Fruit fly (Drosophila melanogaster): ENCODE results near the gene Tsp3A.

Tsp3A gene

DNA sequence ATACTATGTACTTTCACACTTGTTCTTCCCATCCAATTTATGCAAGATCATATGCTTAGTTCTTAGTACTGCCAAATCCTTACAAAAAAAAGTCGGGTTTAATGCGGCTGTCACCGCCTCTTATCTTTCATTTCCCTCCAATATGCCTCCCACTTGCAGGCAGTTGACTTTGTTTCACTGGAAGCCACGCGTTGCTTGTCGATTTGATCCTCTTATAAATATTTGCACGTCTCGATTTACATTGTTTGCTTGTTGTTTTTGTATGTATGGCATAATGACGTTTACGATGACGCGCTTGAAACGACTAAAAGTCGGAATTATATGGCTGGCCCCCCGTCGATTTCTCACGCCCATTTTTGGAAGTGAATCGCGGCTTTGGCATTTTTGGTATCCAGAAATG is 29.4 kb upstream of the Tsp3A start (continued):
- TF ChIP-seq fkh (GFP tag; optimal IDR thresholded peaks at IDR 0.05) (peak; percentile 24), CG4318 (GFP tag; optimal IDR thresholded peaks at IDR 0.05) (no peak), CG1621 (tag; optimal IDR thresholded peaks at IDR 0.05) (no peak), CG6163 (GFP tag; IDR thresholded peaks at IDR 0.05) (peak; percentile 29; the same call in 1 of the 3 replicates), Ets21C (GFP tag; optimal IDR thresholded peaks at IDR 0.05) (no peak), OdsH (GFP tag; optimal IDR thresholded peaks at IDR 0.05) (no peak), CG8119 (GFP tag; IDR thresholded peaks at IDR 0.05) (no peak), CG3919 (GFP tag; optimal IDR thresholded peaks at IDR 0.05) (no peak), vri (GFP tag; optimal IDR thresholded peaks at IDR 0.05) (no peak), topi (GFP tag; optimal IDR thresholded peaks at IDR 0.05) (no peak), CG16779 (tag; optimal IDR thresholded peaks at IDR 0.05) (no peak), Sox15 (GFP tag; optimal IDR thresholded peaks at IDR 0.05) (no peak), Eip75B (GFP tag; optimal IDR thresholded peaks at IDR 0.05) (no peak), spab (GFP tag; optimal IDR thresholded peaks at IDR 0.05) (no peak), CG6792 (GFP tag; optimal IDR thresholded peaks at IDR 0.05) (no peak), CG6808 (GFP tag; optimal IDR thresholded peaks at IDR 0.05) (no peak), CG11294 (GFP tag; IDR thresholded peaks at IDR 0.05) (no peak), salr (GFP tag; optimal IDR thresholded peaks at IDR 0.05) (no peak), dac (GFP tag; optimal IDR thresholded peaks at IDR 0.05) (no peak), esn (GFP tag; optimal IDR thresholded peaks at IDR 0.05) (no peak), CG7368 (GFP tag; optimal IDR thresholded peaks at IDR 0.05) (no peak), Eip93F (GFP tag; optimal IDR thresholded peaks at IDR 0.05) (no peak), CG11902 (GFP tag; optimal IDR thresholded peaks at IDR 0.05) (no peak), fd85E (GFP tag; optimal IDR thresholded peaks at IDR 0.05) (no peak), Hr4 (GFP tag; optimal IDR thresholded peaks at IDR 0.05) (no peak), Sox14 (GFP tag; optimal IDR thresholded peaks at IDR 0.05) (no peak), Eip78C (GFP tag) (peak; percentile 26), CG6276 (GFP tag; optimal IDR thresholded peaks at IDR 0.05) (no peak), Sox102F (GFP tag; optimal IDR thresholded peaks at IDR 0.05) (no peak), CG3032 (tag; optimal IDR thresholded peaks at IDR 0.05) (no peak), achi (GFP tag; optimal IDR thresholded peaks at IDR 0.05) (no peak), Blimp-1 (GFP tag; optimal IDR thresholded peaks at IDR 0.05) (no peak), cyc (GFP tag; optimal IDR thresholded peaks at IDR 0.05) (no peak), net (GFP tag; optimal IDR thresholded peaks at IDR 0.05) (no peak), Met (GFP tag; optimal IDR thresholded peaks at IDR 0.05) (peak; percentile 14)

dm6 chrX:2647950-2648613 is 28.5 kb upstream of the Tsp3A start:
- no peak for TF ChIP-seq CG9139 (GFP tag; optimal IDR thresholded peaks at IDR 0.05)
- peak; percentile 52 for TF ChIP-seq achi (GFP tag; optimal IDR thresholded peaks at IDR 0.05)
- TF ChIP-seq net (GFP tag; optimal IDR thresholded peaks at IDR 0.05), result no peak
- peak; percentile 72 for TF ChIP-seq CG31627 (GFP tag; optimal IDR thresholded peaks at IDR 0.05)
- peak; percentile 61 for TF ChIP-seq svp (GFP tag)
- peak; percentile 81 for TF ChIP-seq Hr39 (GFP tag; optimal IDR thresholded peaks at IDR 0.05)
- TF ChIP-seq CG11294 (GFP tag; IDR thresholded peaks at IDR 0.05), result peak; percentile 43; the same call in 1 of the 2 replicates
- peak; percentile 49 for TF ChIP-seq Sox102F (GFP tag; optimal IDR thresholded peaks at IDR 0.05)
- TF ChIP-seq Hr38 (GFP tag; optimal IDR thresholded peaks at IDR 0.05), result no peak
- peak; percentile 73 for TF ChIP-seq Gug (GFP tag; IDR thresholded peaks at IDR 0.05)
- TF ChIP-seq spab (GFP tag; optimal IDR thresholded peaks at IDR 0.05), result no peak
- TF ChIP-seq fd59A (GFP tag; optimal IDR thresholded peaks at IDR 0.05), result peak; percentile 30
- TF ChIP-seq eg (GFP tag; IDR thresholded peaks at IDR 0.05), result peak; percentile 34
- TF ChIP-seq CG6808 (GFP tag; optimal IDR thresholded peaks at IDR 0.05), result peak; percentile 16
- TF ChIP-seq CG32006 (GFP tag; optimal IDR thresholded peaks at IDR 0.05), result peak; percentile 62
- peak; percentile 50 for TF ChIP-seq CG3032 (tag; optimal IDR thresholded peaks at IDR 0.05)
- peak; percentile 44 for TF ChIP-seq CG1621 (tag; optimal IDR thresholded peaks at IDR 0.05)
- TF ChIP-seq ss (GFP tag; optimal IDR thresholded peaks at IDR 0.05), result peak; percentile 19 to 57
- peak; percentile 60 for TF ChIP-seq vri (GFP tag; optimal IDR thresholded peaks at IDR 0.05)
- peak; percentile 21 for TF ChIP-seq CG10631 (GFP tag; optimal IDR thresholded peaks at IDR 0.05)
- TF ChIP-seq Ets21C (GFP tag; optimal IDR thresholded peaks at IDR 0.05), result peak; percentile 64
- TF ChIP-seq CG16779 (tag; optimal IDR thresholded peaks at IDR 0.05), result peak; percentile 11
- peak in 1 of 2 experiments; percentile 12 for TF ChIP-seq salr (GFP tag; optimal IDR thresholded peaks at IDR 0.05)
- TF ChIP-seq Hr4 (GFP tag; optimal IDR thresholded peaks at IDR 0.05), result peak; percentile 48
- TF ChIP-seq Sox14 (GFP tag; optimal IDR thresholded peaks at IDR 0.05), result peak; percentile 50
- TF ChIP-seq esn (GFP tag; optimal IDR thresholded peaks at IDR 0.05), result peak; percentile 15
- TF ChIP-seq CG8632 (GFP tag; optimal IDR thresholded peaks at IDR 0.05), result peak; percentile 37
- TF ChIP-seq CG4318 (GFP tag; optimal IDR thresholded peaks at IDR 0.05), result no peak
- no peak for TF ChIP-seq CG11762 (GFP tag; optimal IDR thresholded peaks at IDR 0.05; ENCODE audit: insufficient read depth)
- TF ChIP-seq topi (GFP tag; optimal IDR thresholded peaks at IDR 0.05), result peak; percentile 64
